Worm (Caenorhabditis elegans): ENCODE measurements around the gene fbxa-90.
"Not testable (repeated sequence)": the region's sequence is repeated elsewhere in the genome, so short reads cannot be mapped to it uniquely, and the experiment has no call there.

fbxa-90 gene

ce11 chrV:16966636-16967035 is at the start of gene fbxa-90:
Gene fbxa-90 (plus strand): TSS chrV:16966814.
- TF ChIP-seq cog-1 (tag; optimal IDR thresholded peaks at IDR 0.05) (no peak), tab-1 (GFP tag; IDR thresholded peaks at IDR 0.05) (no peak), T22C8.4 (GFP tag; IDR thresholded peaks at IDR 0.05) (no peak), flt-1 (GFP tag; IDR thresholded peaks at IDR 0.05) (no peak), med-1 (GFP tag; optimal IDR thresholded peaks at IDR 0.05; ENCODE audit: insufficient read depth) (no peak), ztf-29 (GFP tag; IDR thresholded peaks at IDR 0.05) (no peak), klf-2 (GFP tag; conservative IDR thresholded peaks at IDR 0.05) (no peak), ref-1 (GFP tag; conservative IDR thresholded peaks at IDR 0.05) (no peak), ztf-23 (GFP tag; IDR thresholded peaks at IDR 0.05) (no peak)

- TF ChIP-seq T22C8.4 (GFP tag; IDR thresholded peaks at IDR 0.05) (no peak), ztf-29 (GFP tag; IDR thresholded peaks at IDR 0.05) (no peak), klf-2 (GFP tag; conservative IDR thresholded peaks at IDR 0.05) (no peak), med-1 (GFP tag; optimal IDR thresholded peaks at IDR 0.05; ENCODE audit: insufficient read depth) (no peak), ref-1 (GFP tag; conservative IDR thresholded peaks at IDR 0.05) (no peak)
Observed at ce11 chrV:16918378-16918777, 48.2 kb upstream of the fbxa-90 start, which contains the start of the genes fbxa-206 and Y102A5C.2. Gene fbxa-206 (minus strand): TSS chrV:16918478. Gene Y102A5C.2 (plus strand): TSS chrV:16918731.

- no peak for TF ChIP-seq tab-1 (GFP tag; IDR thresholded peaks at IDR 0.05)
- no peak for TF ChIP-seq klf-2 (GFP tag; conservative IDR thresholded peaks at IDR 0.05)
- no peak for TF ChIP-seq cog-1 (tag; optimal IDR thresholded peaks at IDR 0.05)
- TF ChIP-seq flt-1 (GFP tag; IDR thresholded peaks at IDR 0.05) = no peak
- no peak for TF ChIP-seq T22C8.4 (GFP tag; IDR thresholded peaks at IDR 0.05)
- TF ChIP-seq ztf-29 (GFP tag; IDR thresholded peaks at IDR 0.05) = no peak
- TF ChIP-seq ztf-23 (GFP tag; IDR thresholded peaks at IDR 0.05) = no peak
- TF ChIP-seq ref-1 (GFP tag; conservative IDR thresholded peaks at IDR 0.05) = no peak
- TF ChIP-seq med-1 (GFP tag; optimal IDR thresholded peaks at IDR 0.05; ENCODE audit: insufficient read depth) = no peak
Observed at ce11 chrV:16919675-16920074, 46.9 kb upstream of the fbxa-90 start.

ce11 chrV:16921952-16922351 is 44.7 kb upstream of the fbxa-90 start, which contains the start of gene Y102A5C.4:
Gene Y102A5C.4 (plus strand): TSS chrV:16922252.
- TF ChIP-seq tab-1 (GFP tag; IDR thresholded peaks at IDR 0.05) (no peak), med-1 (GFP tag; optimal IDR thresholded peaks at IDR 0.05; ENCODE audit: insufficient read depth) (no peak), ref-1 (GFP tag; conservative IDR thresholded peaks at IDR 0.05) (no peak), cog-1 (tag; optimal IDR thresholded peaks at IDR 0.05) (no peak), ztf-23 (GFP tag; IDR thresholded peaks at IDR 0.05) (no peak), klf-2 (GFP tag; conservative IDR thresholded peaks at IDR 0.05) (no peak)

ce11 chrV:16927345-16927744 is 39.3 kb upstream of the fbxa-90 start, which contains the start of gene Y102A5C.36:
Gene Y102A5C.36 (minus strand): TSS chrV:16927445.
- TF ChIP-seq ztf-29 (GFP tag; IDR thresholded peaks at IDR 0.05) (no peak), ref-1 (GFP tag; conservative IDR thresholded peaks at IDR 0.05) (no peak), med-1 (GFP tag; optimal IDR thresholded peaks at IDR 0.05; ENCODE audit: insufficient read depth) (no peak)

- not testable (repeated sequence) for TF ChIP-seq ref-1 (GFP tag; conservative IDR thresholded peaks at IDR 0.05); ztf-29 (GFP tag; IDR thresholded peaks at IDR 0.05); flt-1 (GFP tag; IDR thresholded peaks at IDR 0.05)
Observed at ce11 chrV:16938731-16939130, 27.9 kb upstream of the fbxa-90 start, which contains the start of gene fbxa-148. Gene fbxa-148 (plus strand): TSS chrV:16939031.

- not testable (repeated sequence) for TF ChIP-seq cog-1 (tag; optimal IDR thresholded peaks at IDR 0.05); tab-1 (GFP tag; IDR thresholded peaks at IDR 0.05); med-1 (GFP tag; optimal IDR thresholded peaks at IDR 0.05; ENCODE audit: insufficient read depth)
Observed at ce11 chrV:16948011-16948410, 18.6 kb upstream of the fbxa-90 start, which contains the start of gene fbxa-112. Gene fbxa-112 (minus strand): TSS chrV:16948111.

ce11 chrV:16949609-16950008 is 17.0 kb upstream of the fbxa-90 start, which contains the start of gene fbxa-111:
Gene fbxa-111 (minus strand): TSS chrV:16949709.
- TF ChIP-seq flt-1 (GFP tag; IDR thresholded peaks at IDR 0.05); ref-1 (GFP tag; conservative IDR thresholded peaks at IDR 0.05); T22C8.4 (GFP tag; IDR thresholded peaks at IDR 0.05): not testable (repeated sequence)

- no peak for TF ChIP-seq ref-1 (GFP tag; conservative IDR thresholded peaks at IDR 0.05)
- no peak for TF ChIP-seq klf-2 (GFP tag; conservative IDR thresholded peaks at IDR 0.05)
- TF ChIP-seq med-1 (GFP tag; optimal IDR thresholded peaks at IDR 0.05; ENCODE audit: insufficient read depth) = no peak
- TF ChIP-seq flt-1 (GFP tag; IDR thresholded peaks at IDR 0.05) = no peak
- TF ChIP-seq cog-1 (tag; optimal IDR thresholded peaks at IDR 0.05) = no peak
- no peak for TF ChIP-seq tab-1 (GFP tag; IDR thresholded peaks at IDR 0.05)
- no peak for TF ChIP-seq T22C8.4 (GFP tag; IDR thresholded peaks at IDR 0.05)
- TF ChIP-seq ztf-29 (GFP tag; IDR thresholded peaks at IDR 0.05) = no peak
- no peak for TF ChIP-seq ztf-23 (GFP tag; IDR thresholded peaks at IDR 0.05)
Observed at ce11 chrV:16950036-16950435, 16.6 kb upstream of the fbxa-90 start.

ce11 chrV:16951504-16951903 is 15.1 kb upstream of the fbxa-90 start, which contains the start of gene clec-238:
Gene clec-238 (plus strand): TSS chrV:16951804.
- TF ChIP-seq ztf-29 (GFP tag; IDR thresholded peaks at IDR 0.05) = no peak
- TF ChIP-seq ref-1 (GFP tag; conservative IDR thresholded peaks at IDR 0.05) = no peak
- TF ChIP-seq tab-1 (GFP tag; IDR thresholded peaks at IDR 0.05) = no peak
- no peak for TF ChIP-seq cog-1 (tag; optimal IDR thresholded peaks at IDR 0.05)
- TF ChIP-seq klf-2 (GFP tag; conservative IDR thresholded peaks at IDR 0.05) = no peak
- no peak for TF ChIP-seq med-1 (GFP tag; optimal IDR thresholded peaks at IDR 0.05; ENCODE audit: insufficient read depth)
- TF ChIP-seq flt-1 (GFP tag; IDR thresholded peaks at IDR 0.05) = no peak
- no peak for TF ChIP-seq ztf-23 (GFP tag; IDR thresholded peaks at IDR 0.05)
- TF ChIP-seq T22C8.4 (GFP tag; IDR thresholded peaks at IDR 0.05) = no peak

All from whole organism, midembryonic.